Worm (Caenorhabditis elegans) whole organism, mixed stage, embryonic: ENCODE results near the gene nca-2.

Experiments used
- lin-13 ChIP-seq: fragments of 150-350 bp; optimal IDR thresholded peaks from 2 replicates; lab custom pipeline; 2014; ENCODE audit warnings: missing biosample characterization, missing genetic modification characterization
- lsy-2 ChIP-seq: fragments of 150-350 bp; optimal IDR thresholded peaks from 2 replicates; lab custom pipeline; 2014; ENCODE audit warnings: missing biosample characterization, missing genetic modification characterization
- mep-1 ChIP-seq: fragments of 150-350 bp; optimal IDR thresholded peaks from 2 replicates; lab custom pipeline; 2017; ENCODE audit warnings: missing biosample characterization, missing genetic modification reagents, missing genetic modification characterization, inconsistent platforms
- nhr-28 ChIP-seq: fragments of 150-350 bp; optimal IDR thresholded peaks from 2 replicates; lab custom pipeline; 2014; ENCODE audit warnings: missing biosample characterization, missing genetic modification characterization
- sptf-1 ChIP-seq: sonication (generic microtip); optimal IDR thresholded peaks from 2 replicates; lab custom pipeline; 2017; ENCODE audit warnings: mild to moderate bottlenecking, missing genetic modification characterization, moderate library complexity, missing compliant biosample characterization
- tbx-8 ChIP-seq: fragments of 200-800 bp; sonication (Bioruptor generic); optimal IDR thresholded peaks from 2 replicates; lab custom pipeline; 2018; ENCODE audit warnings: mild to moderate bottlenecking, missing genetic modification characterization, moderate library complexity, missing compliant biosample characterization
- unc-62 ChIP-seq: fragments of 150-350 bp; optimal IDR thresholded peaks from 2 replicates; lab custom pipeline; 2014; ENCODE audit warnings: missing biosample characterization, missing genetic modification reagents, missing genetic modification characterization

- TF ChIP-seq sptf-1 (tag; lab: Kevin White, UChicago) (no peak), lsy-2 (tag; lab: Kevin White, UChicago) (no peak), tbx-8 (GFP tag; lab: Kevin White, UChicago) (no peak), lin-13 (tag; lab: Kevin White, UChicago) (no peak), mep-1 (no peak), unc-62 (GFP tag; lab: Kevin White, UChicago) (no peak), nhr-28 (tag; lab: Kevin White, UChicago) (no peak)
Measured at ce11 chrIII:4950345-4950744, 15.0 kb upstream of the nca-2 start.
